Worm (Caenorhabditis elegans) whole organism, L3 larva: Measurements from ENCODE around the gene ephx-1.

Experiments
- ama-1 ChIP-seq: fragments of 150-350 bp; optimal IDR thresholded peaks from 2 replicates; lab custom pipeline; 2018
- elt-3 ChIP-seq, 3 experiments: fragments of 150-350 bp in 1 of 3; sonication (generic microtip) in 2 of 3; optimal IDR thresholded peaks; 2 replicates in 2 of 3; 4 replicates in 1 of 3; lab custom pipeline; 2014 to 2017; ENCODE audit warnings: missing biosample characterization in 3 of 3, missing genetic modification characterization in 3 of 3
- lin-39 ChIP-seq: fragments of 150-350 bp; optimal IDR thresholded peaks from 2 replicates; lab custom pipeline; 2018; ENCODE audit warnings: missing biosample characterization, missing genetic modification reagents, missing genetic modification characterization
- mdl-1 ChIP-seq: fragments of 150-350 bp; optimal IDR thresholded peaks from 2 replicates; lab custom pipeline; 2014; ENCODE audit warnings: missing biosample characterization, missing genetic modification characterization
- nhr-12 ChIP-seq: fragments of 150-350 bp; optimal IDR thresholded peaks from 2 replicates; lab custom pipeline; 2014; ENCODE audit warnings: missing biosample characterization, missing genetic modification characterization
- nhr-23 ChIP-seq: fragments of 150-350 bp; optimal IDR thresholded peaks from 2 replicates; lab custom pipeline; 2014; ENCODE audit warnings: missing biosample characterization, missing genetic modification reagents, missing genetic modification characterization
- nhr-237 ChIP-seq: fragments of 150-350 bp; optimal IDR thresholded peaks from 2 replicates; lab custom pipeline; 2014; ENCODE audit warnings: missing biosample characterization, missing genetic modification characterization
- nhr-77 ChIP-seq: fragments of 150-350 bp; optimal IDR thresholded peaks from 2 replicates; lab custom pipeline; 2014; ENCODE audit warnings: missing biosample characterization, missing genetic modification characterization
- pha-4 ChIP-seq: fragments of 150-350 bp; optimal IDR thresholded peaks from 2 replicates; lab custom pipeline; 2014; ENCODE audit warnings: missing biosample characterization, missing genetic modification reagents, missing genetic modification characterization
- skn-1 ChIP-seq: fragments of 150-350 bp; optimal IDR thresholded peaks from 2 replicates; lab custom pipeline; 2014; ENCODE audit warnings: missing biosample characterization, missing genetic modification characterization
- tbx-2 ChIP-seq: sonication (generic microtip); optimal IDR thresholded peaks from 2 replicates; lab custom pipeline; 2016; ENCODE audit warnings: mild to moderate bottlenecking, missing genetic modification characterization, missing compliant biosample characterization
- unc-39 ChIP-seq: sonication (generic microtip); optimal IDR thresholded peaks from 4 replicates; lab custom pipeline; 2017; ENCODE audit warnings: missing biosample characterization, missing genetic modification characterization

DNA sequence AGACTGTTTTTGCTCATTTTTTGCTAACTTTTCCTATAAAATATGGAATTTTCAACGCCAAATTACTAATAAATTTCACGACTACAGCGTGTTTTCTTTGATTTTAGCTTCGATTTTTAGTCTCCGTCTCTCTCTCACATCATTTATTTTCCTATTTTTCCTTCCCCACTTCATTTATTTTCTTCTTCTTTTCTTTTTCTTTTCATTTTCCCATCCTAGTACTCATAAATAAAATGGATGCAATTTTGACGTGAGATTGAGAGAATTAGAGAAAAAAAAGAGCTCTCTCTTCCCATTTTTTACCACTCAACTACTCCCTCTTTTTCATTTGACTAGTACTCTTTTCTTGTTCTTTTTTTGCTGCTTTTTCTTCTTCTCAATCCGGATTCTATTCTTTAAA is 44.4 kb upstream of the ephx-1 start:
- TF ChIP-seq elt-3 (tag; optimal IDR thresholded peaks at IDR 0.05; lab: Kevin White, UChicago) (no peak), mdl-1 (tag; lab: Kevin White, UChicago) (no peak), nhr-237 (tag; lab: Kevin White, UChicago) (no peak), ama-1 (lab: Kevin White, UChicago) (no peak), pha-4 (no peak), skn-1 (tag; lab: Kevin White, UChicago) (no peak), lin-39 (no peak), tbx-2 (tag; lab: Kevin White, UChicago) (no peak), unc-39 (tag; lab: Kevin White, UChicago) (no peak), nhr-77 (tag; lab: Kevin White, UChicago) (no peak), nhr-23 (no peak), nhr-12 (tag; lab: Kevin White, UChicago) (no peak)
